Fruit fly (Drosophila melanogaster): ENCODE data around the gene CG14853.
A peak's percentile ranks its signal among the peaks of the same experiment; 100 is the strongest.

CG14853 gene

dm6 chr3R:14656760-14657604 is 47.5 kb downstream of the CG14853 start, which contains the start of gene CG3505:
TSS of gene CG3505 (plus strand) at chr3R:14657447.
- no peak for TF ChIP-seq CG17801 (GFP tag; optimal IDR thresholded peaks at IDR 0.05; ENCODE audit: partially characterized antibody)

dm6 chr3R:14657605-14657910 is 48.1 kb downstream of the CG14853 start:
- TF ChIP-seq CG17801 (GFP tag; optimal IDR thresholded peaks at IDR 0.05; ENCODE audit: partially characterized antibody), result no peak

dm6 chr3R:14658170-14658569 is 48.7 kb downstream of the CG14853 start:
- no peak for TF ChIP-seq CG17801 (GFP tag; optimal IDR thresholded peaks at IDR 0.05; ENCODE audit: partially characterized antibody)

- TF ChIP-seq CG17801 (GFP tag; optimal IDR thresholded peaks at IDR 0.05; ENCODE audit: partially characterized antibody), result peak; percentile 72
These were observed 49.9 kb downstream of the CG14853 start, which contains the start of gene Hexim for dm6 chr3R:14659354-14659804. TSS of gene Hexim (plus strand) at chr3R:14659438.

DNA sequence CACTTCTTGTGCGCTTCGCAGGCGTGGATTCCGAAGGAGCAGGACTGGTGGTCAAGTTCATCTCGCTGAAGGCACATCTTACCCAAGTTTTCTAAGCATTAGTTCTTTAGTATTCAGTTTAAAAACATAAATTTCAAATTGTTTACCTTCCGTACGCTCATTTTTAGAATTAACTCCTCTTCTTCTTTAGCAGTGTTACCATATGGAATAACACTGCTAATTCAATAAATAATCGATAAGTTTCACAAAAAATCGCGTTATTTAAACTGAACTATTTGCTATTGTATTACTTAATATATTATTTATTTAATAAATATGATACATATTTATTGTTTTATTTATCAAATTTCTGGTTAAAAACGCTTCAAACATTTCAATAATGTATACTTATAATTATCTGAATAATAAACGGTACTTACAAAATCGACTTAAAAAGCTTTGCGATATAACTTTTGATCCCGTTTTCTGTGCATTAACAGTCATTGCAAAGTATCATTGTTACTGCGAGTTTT is 53.6 kb downstream of the CG14853 start, which contains the start of the genes Rad17 and BigH1:
Gene Rad17 (minus strand): TSS at position 209 of the 512 bp plus-strand sequence.
Gene BigH1 (plus strand): TSS at position 462 of the 512 bp plus-strand sequence.
- TF ChIP-seq CG17801 (GFP tag; optimal IDR thresholded peaks at IDR 0.05; ENCODE audit: partially characterized antibody), result no peak

Measured in ovary, adult (tissue).